ENCODE assay signal across 1 fruit fly cellular context in genomic region chr2L:7940459-7941343, dm6.
TF ChIP-seq lines count a peak whose summit lies in the region.

No protein-coding gene starts in this region.

TF ChIP-seq in whole organism, embryonic, 481 proteins besides CTCF, POLR2A, EP300 and RAD21 (continued from another document):
- TF ChIP-seq p53 (GFP tag; optimal IDR thresholded peaks at IDR 0.05; lab: Kevin White, UChicago) (no peak), CG30431 (GFP tag; optimal IDR thresholded peaks at IDR 0.05; lab: Kevin White, UChicago) (no peak), CG17361 (GFP tag; IDR thresholded peaks at IDR 0.05; lab: Robert Waterston, UW) (no peak), CG3407 (GFP tag; optimal IDR thresholded peaks at IDR 0.05; lab: Kevin White, UChicago) (no peak), CG2120 (GFP tag; optimal IDR thresholded peaks at IDR 0.05; lab: Kevin White, UChicago) (no peak), CG12942 (GFP tag; optimal IDR thresholded peaks at IDR 0.05; lab: Kevin White, UChicago) (no peak), wek (GFP tag; optimal IDR thresholded peaks at IDR 0.05; lab: Kevin White, UChicago) (peak; percentile 60), Abd-B (GFP tag; optimal IDR thresholded peaks at IDR 0.05; lab: Kevin White, UChicago) (no peak), jigr1 (GFP tag; IDR thresholded peaks at IDR 0.05; lab: Robert Waterston, UW) (no peak), Optix (GFP tag; IDR thresholded peaks at IDR 0.05; lab: Robert Waterston, UW) (no peak), nom (GFP tag; optimal IDR thresholded peaks at IDR 0.05; lab: Kevin White, UChicago) (peak; percentile 23), hb (GFP tag; IDR thresholded peaks at IDR 0.05; lab: Robert Waterston, UW; ENCODE audit: partially characterized antibody) (no peak), scrt (GFP tag; optimal IDR thresholded peaks at IDR 0.05; lab: Kevin White, UChicago) (peak; percentile 74), CG10462 (GFP tag; optimal IDR thresholded peaks at IDR 0.05; lab: Kevin White, UChicago) (no peak), grn (GFP tag; optimal IDR thresholded peaks at IDR 0.05; lab: Kevin White, UChicago) (no peak), CG11247 (GFP tag; IDR thresholded peaks at IDR 0.05; lab: Robert Waterston, UW) (no peak), Xrp1 (GFP tag; IDR thresholded peaks at IDR 0.05; lab: Robert Waterston, UW) (no peak), CG15696 (tag; optimal IDR thresholded peaks at IDR 0.05; lab: Kevin White, UChicago) (no peak), Myb (GFP tag; optimal IDR thresholded peaks at IDR 0.05; lab: Kevin White, UChicago) (no peak), jing (GFP tag; optimal IDR thresholded peaks at IDR 0.05; lab: Kevin White, UChicago) (no peak)
